Fruit fly (Drosophila melanogaster): ENCODE measurements around the gene CG13630.

The CG13630 gene

DNA sequence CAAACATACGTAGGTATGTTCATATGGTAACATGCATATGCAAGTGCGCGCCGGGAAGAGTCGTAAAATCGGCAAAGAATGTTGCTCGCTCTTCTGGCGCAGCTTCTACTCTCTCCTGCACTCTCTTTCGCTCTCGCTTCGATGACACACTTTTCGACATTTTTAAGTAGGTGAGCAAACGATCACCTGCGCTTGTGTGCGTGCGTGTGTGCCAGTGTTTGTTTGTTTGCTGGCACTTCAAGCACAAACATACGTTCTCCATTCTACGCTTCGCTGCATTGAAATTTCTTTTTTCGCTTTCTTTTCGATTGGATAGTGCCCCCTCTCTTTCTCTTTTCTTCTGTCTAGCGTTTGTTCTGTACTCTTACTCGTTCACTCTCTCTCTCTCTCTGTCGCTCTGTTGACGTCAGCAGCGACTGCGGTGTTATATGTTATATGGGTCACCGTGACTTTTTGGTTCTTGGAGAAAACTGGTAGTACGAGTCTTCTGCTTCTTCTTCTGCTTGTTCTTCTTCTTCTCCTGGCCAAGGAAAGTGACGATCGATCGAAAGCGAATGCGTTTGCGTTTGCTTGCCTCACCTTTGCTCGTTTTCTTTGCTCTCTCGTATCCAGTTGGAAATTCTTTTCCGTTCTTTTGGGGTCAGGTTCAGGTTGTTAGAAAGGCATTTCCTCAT lies 48.6 kb upstream of the CG13630 start (continued):
- TF ChIP-seq dimm (GFP tag; IDR thresholded peaks at IDR 0.05) (no peak), CG6254 (GFP tag; optimal IDR thresholded peaks at IDR 0.05) (peak; percentile 47), Hr78 (GFP tag; optimal IDR thresholded peaks at IDR 0.05) (peak in 1 of 2 experiments; percentile 62), CG18476 (GFP tag; optimal IDR thresholded peaks at IDR 0.05) (no peak), CG30403 (GFP tag; optimal IDR thresholded peaks at IDR 0.05) (no peak), D19A (tag; optimal IDR thresholded peaks at IDR 0.05) (no peak), zfh2 (GFP tag; optimal IDR thresholded peaks at IDR 0.05) (no peak), Antp (GFP tag; optimal IDR thresholded peaks at IDR 0.05) (no peak), wdn (GFP tag; IDR thresholded peaks at IDR 0.05) (no peak), Chrac-16 (GFP tag; optimal IDR thresholded peaks at IDR 0.05) (no peak), CG2712 (tag; optimal IDR thresholded peaks at IDR 0.05) (peak; percentile 52), Vsx1 (GFP tag; optimal IDR thresholded peaks at IDR 0.05) (no peak), Hsf (GFP tag; optimal IDR thresholded peaks at IDR 0.05) (no peak), phol (tag; optimal IDR thresholded peaks at IDR 0.05) (no peak), CG3163 (GFP tag; optimal IDR thresholded peaks at IDR 0.05) (peak; percentile 72), odd (GFP tag; optimal IDR thresholded peaks at IDR 0.05) (no peak), Meics (GFP tag; optimal IDR thresholded peaks at IDR 0.05) (no peak), CG1647 (GFP tag; optimal IDR thresholded peaks at IDR 0.05) (no peak), lilli (GFP tag; optimal IDR thresholded peaks at IDR 0.05) (no peak), cas (GFP tag; IDR thresholded peaks at IDR 0.05) (no peak), lab (GFP tag; optimal IDR thresholded peaks at IDR 0.05) (no peak), CG12391 (tag; optimal IDR thresholded peaks at IDR 0.05) (no peak), CG32532 (GFP tag; IDR thresholded peaks at IDR 0.05) (no peak), grau (tag; optimal IDR thresholded peaks at IDR 0.05) (no peak), CG8944 (GFP tag; optimal IDR thresholded peaks at IDR 0.05) (no peak), tup (GFP tag; optimal IDR thresholded peaks at IDR 0.05) (no peak), nom (GFP tag; optimal IDR thresholded peaks at IDR 0.05) (no peak), tx (GFP tag; optimal IDR thresholded peaks at IDR 0.05) (no peak), h (optimal IDR thresholded peaks at IDR 0.05) (no peak), bigmax (GFP tag; optimal IDR thresholded peaks at IDR 0.05) (no peak), CG3838 (GFP tag; optimal IDR thresholded peaks at IDR 0.05) (peak; percentile 51), CG6813 (GFP tag; optimal IDR thresholded peaks at IDR 0.05) (peak; percentile 7), slp2 (GFP tag; optimal IDR thresholded peaks at IDR 0.05) (no peak)

dm6 chr3R:24766684-24767083 lies 47.5 kb upstream of the CG13630 start:
- TF ChIP-seq onecut (GFP tag; IDR thresholded peaks at IDR 0.05) (no peak), lbe (GFP tag; optimal IDR thresholded peaks at IDR 0.05) (no peak), stc (GFP tag; IDR thresholded peaks at IDR 0.05) (no peak), Dp (GFP tag; optimal IDR thresholded peaks at IDR 0.05) (no peak), sr (GFP tag; IDR thresholded peaks at IDR 0.05) (0 out of 3 replicates have a peak, but pooled peaks have one; percentile 28), CG1603 (tag; optimal IDR thresholded peaks at IDR 0.05) (no peak), esg (GFP tag; conservative IDR thresholded peaks at IDR 0.05) (no peak), Drgx (GFP tag; IDR thresholded peaks at IDR 0.05) (peak; percentile 47; the same call in 1 of the 2 replicates)

All from whole organism, embryonic.